Fruit fly (Drosophila melanogaster) whole organism, embryonic: Measurements from ENCODE around the gene mRpL39.

ENCODE experiments used
- Adf1 ChIP-seq: fragments of 200-800 bp; sonication (Bioruptor generic); IDR thresholded peaks from 2 replicates; pipeline ENCODE4 v1.3.6; 2022; ENCODE audit warnings: missing biosample characterization, missing genetic modification characterization
- BEAF-32 ChIP-seq: fragments of 200-800 bp; sonication (Bioruptor generic); optimal IDR thresholded peaks from 3 replicates; lab custom pipeline; 2017; ENCODE audit warnings: missing biosample characterization, missing genetic modification characterization, mild to moderate bottlenecking, moderate library complexity, missing genetic modification reagents
- C15 ChIP-seq: fragments of 200-800 bp; sonication (Bioruptor generic); IDR thresholded peaks from 3 replicates; pipeline ENCODE4 v1.3.6; 2022; ENCODE audit warnings: missing biosample characterization, missing genetic modification characterization
- CG12391 ChIP-seq: fragments of 200-800 bp; sonication (Bioruptor generic); optimal IDR thresholded peaks from 3 replicates; lab custom pipeline; 2018; ENCODE audit warnings: missing biosample characterization, mild to moderate bottlenecking, missing genetic modification characterization, moderate library complexity
- CG12769 ChIP-seq: fragments of 200-800 bp; sonication (Bioruptor generic); optimal IDR thresholded peaks from 2 replicates; lab custom pipeline; 2019; ENCODE audit warnings: missing biosample characterization, mild to moderate bottlenecking, missing genetic modification characterization, moderate library complexity
- CG13624 ChIP-seq: fragments of 200-800 bp; sonication (Bioruptor generic); optimal IDR thresholded peaks from 2 replicates; lab custom pipeline; 2016; ENCODE audit warnings: missing biosample characterization, missing genetic modification characterization
- CG14014 ChIP-seq: fragments of 200-800 bp; sonication (Bioruptor generic); IDR thresholded peaks from 2 replicates; pipeline ENCODE4 v1.3.6; 2022; ENCODE audit warnings: missing biosample characterization, missing genetic modification characterization
- CG14441 ChIP-seq: fragments of 200-800 bp; sonication (Bioruptor generic); IDR thresholded peaks from 2 replicates; pipeline ENCODE4 v1.3.6; 2022; ENCODE audit warnings: missing biosample characterization, missing genetic modification characterization
- CG14965 ChIP-seq: fragments of 200-800 bp; sonication (Bioruptor generic); optimal IDR thresholded peaks from 2 replicates; lab custom pipeline; 2016; ENCODE audit warnings: missing biosample characterization, missing genetic modification characterization, borderline replicate concordance
- CG15479 ChIP-seq: fragments of 200-800 bp; sonication (Bioruptor generic); optimal IDR thresholded peaks from 3 replicates; lab custom pipeline; 2019; ENCODE audit warnings: missing biosample characterization, mild to moderate bottlenecking, missing genetic modification characterization, moderate library complexity
- CG15601 ChIP-seq: fragments of 200-800 bp; sonication (Bioruptor generic); optimal IDR thresholded peaks from 3 replicates; lab custom pipeline; 2019; ENCODE audit warnings: missing biosample characterization, mild to moderate bottlenecking, missing genetic modification characterization, moderate library complexity
- CG2889 ChIP-seq: fragments of 200-800 bp; sonication (Bioruptor generic); IDR thresholded peaks from 3 replicates; pipeline ENCODE4 v1.3.6; 2022; ENCODE audit warnings: missing biosample characterization, missing genetic modification characterization
- CG30020 ChIP-seq: fragments of 200-800 bp; optimal IDR thresholded peaks from 2 replicates; lab custom pipeline; 2019; ENCODE audit warnings: missing biosample characterization, mild to moderate bottlenecking, missing genetic modification characterization, moderate library complexity
- CG31388 ChIP-seq: fragments of 200-800 bp; sonication (Bioruptor generic); optimal IDR thresholded peaks from 2 replicates; lab custom pipeline; 2016; ENCODE audit warnings: missing biosample characterization, missing genetic modification characterization
- CG3838 ChIP-seq: fragments of 200-800 bp; sonication (Bioruptor generic); optimal IDR thresholded peaks from 3 replicates; lab custom pipeline; 2016; ENCODE audit warnings: missing biosample characterization, missing genetic modification characterization
- CG3847 ChIP-seq: fragments of 200-800 bp; sonication (Bioruptor generic); IDR thresholded peaks from 2 replicates; pipeline ENCODE4 v1.3.6; 2022; ENCODE audit warnings: missing biosample characterization, missing genetic modification characterization
- CG3995 ChIP-seq: fragments of 200-800 bp; sonication (Bioruptor generic); optimal IDR thresholded peaks from 3 replicates; lab custom pipeline; 2016; ENCODE audit warnings: missing biosample characterization, missing genetic modification characterization
- CG4328 ChIP-seq: fragments of 200-800 bp; sonication (Bioruptor generic); optimal IDR thresholded peaks from 3 replicates; lab custom pipeline; 2017; ENCODE audit warnings: missing biosample characterization, missing genetic modification reagents, missing genetic modification characterization
- CG5953 ChIP-seq: fragments of 200-800 bp; sonication (Bioruptor generic); IDR thresholded peaks from 2 replicates; pipeline ENCODE4 v1.3.6; 2022; ENCODE audit warnings: missing biosample characterization, missing genetic modification characterization
- CG6175 ChIP-seq: fragments of 200-800 bp; sonication (Bioruptor generic); IDR thresholded peaks from 3 replicates; pipeline ENCODE4 v1.3.6; 2022; ENCODE audit warnings: missing biosample characterization, missing genetic modification characterization
- CG9215 ChIP-seq: fragments of 200-800 bp; sonication (Bioruptor generic); IDR thresholded peaks from 2 replicates; pipeline ENCODE4 v1.3.6; 2022; ENCODE audit warnings: missing biosample characterization, missing genetic modification characterization
- CG9609 ChIP-seq: fragments of 200-800 bp; sonication (Bioruptor generic); optimal IDR thresholded peaks from 3 replicates; lab custom pipeline; 2016; ENCODE audit warnings: missing biosample characterization, missing genetic modification characterization
- HHEX ChIP-seq: fragments of 200-800 bp; sonication (Bioruptor generic); optimal IDR thresholded peaks from 3 replicates; lab custom pipeline; 2017; ENCODE audit warnings: missing biosample characterization, mild to moderate bottlenecking, missing genetic modification characterization, missing genetic modification reagents
- Hr51 ChIP-seq, 2 experiments: fragments of 200-800 bp; sonication (Bioruptor generic); optimal IDR thresholded peaks; 2 replicates in 1 of 2; 3 replicates in 1 of 2; lab custom pipeline; 2016 to 2018; ENCODE audit warnings: missing biosample characterization in 2 of 2, missing genetic modification characterization in 2 of 2, mild to moderate bottlenecking in 1 of 2, moderate library complexity in 1 of 2
- Oli ChIP-seq: fragments of 200-800 bp; sonication (Bioruptor generic); optimal IDR thresholded peaks from 2 replicates; lab custom pipeline; 2018; ENCODE audit warnings: missing biosample characterization, mild to moderate bottlenecking, missing genetic modification characterization, moderate library complexity
- Ptx1 ChIP-seq: fragments of 200-800 bp; sonication (Bioruptor generic); IDR thresholded peaks from 2 replicates; pipeline ENCODE4 v1.3.6; 2022; ENCODE audit warnings: missing biosample characterization, missing genetic modification characterization
- Rx ChIP-seq: fragments of 200-800 bp; sonication (Bioruptor generic); IDR thresholded peaks from 2 replicates; pipeline ENCODE4 v1.3.6; 2022; ENCODE audit warnings: missing biosample characterization, missing genetic modification characterization
- Sin3A ChIP-seq: fragments of >200 bp; optimal IDR thresholded peaks from 2 replicates; lab custom pipeline; 2018
- Xbp1 ChIP-seq: fragments of 200-800 bp; sonication (Bioruptor generic); optimal IDR thresholded peaks from 3 replicates; lab custom pipeline; 2016; ENCODE audit warnings: missing biosample characterization, mild to moderate bottlenecking, missing genetic modification characterization
- ap ChIP-seq: fragments of 200-800 bp; sonication (Bioruptor generic); IDR thresholded peaks from 2 replicates; pipeline ENCODE4 v1.3.6; 2022; ENCODE audit warnings: missing biosample characterization, missing genetic modification characterization
- cwo ChIP-seq: fragments of 200-800 bp; sonication (Bioruptor generic); optimal IDR thresholded peaks from 3 replicates; lab custom pipeline; 2017; ENCODE audit warnings: missing biosample characterization, missing genetic modification characterization, mild to moderate bottlenecking, moderate library complexity, missing genetic modification reagents
- da ChIP-seq: fragments of 200-800 bp; sonication (Bioruptor generic); optimal IDR thresholded peaks from 2 replicates; lab custom pipeline; 2016; ENCODE audit warnings: missing biosample characterization, missing genetic modification characterization
- eyg ChIP-seq: fragments of 200-800 bp; sonication (Bioruptor generic); optimal IDR thresholded peaks from 3 replicates; lab custom pipeline; 2016; ENCODE audit warnings: missing biosample characterization, missing genetic modification characterization
- fd96Cb ChIP-seq: fragments of 200-800 bp; sonication (Bioruptor generic); optimal IDR thresholded peaks from 2 replicates; lab custom pipeline; 2018; ENCODE audit warnings: missing biosample characterization, mild to moderate bottlenecking, missing genetic modification characterization, moderate library complexity
- gem ChIP-seq: fragments of 200-800 bp; sonication (Bioruptor generic); optimal IDR thresholded peaks from 2 replicates; lab custom pipeline; 2019; ENCODE audit warnings: missing biosample characterization, mild to moderate bottlenecking, missing genetic modification characterization, moderate library complexity
- gsb ChIP-seq: fragments of 200-800 bp; sonication (Bioruptor generic); IDR thresholded peaks from 2 replicates; pipeline ENCODE4 v1.3.6; 2022; ENCODE audit warnings: missing biosample characterization, missing genetic modification characterization
- gsb-n ChIP-seq: fragments of 200-800 bp; sonication (Bioruptor generic); optimal IDR thresholded peaks from 3 replicates; lab custom pipeline; 2018; ENCODE audit warnings: missing biosample characterization, mild to moderate bottlenecking, missing genetic modification characterization
- knrl ChIP-seq: fragments of 200-800 bp; sonication (Bioruptor generic); IDR thresholded peaks from 3 replicates; pipeline ENCODE4 v1.3.6; 2022; ENCODE audit warnings: missing biosample characterization, missing genetic modification characterization; ENCODE audit not compliant: partially characterized antibody
- nmo ChIP-seq: fragments of 200-800 bp; sonication (Bioruptor generic); optimal IDR thresholded peaks from 2 replicates; lab custom pipeline; 2018; ENCODE audit warnings: missing biosample characterization, mild to moderate bottlenecking, missing genetic modification characterization, moderate library complexity
- oc ChIP-seq: fragments of 200-800 bp; sonication (Bioruptor generic); optimal IDR thresholded peaks from 2 replicates; lab custom pipeline; 2018; ENCODE audit warnings: missing biosample characterization, mild to moderate bottlenecking, missing genetic modification characterization, moderate library complexity
- org-1 ChIP-seq: fragments of 200-800 bp; sonication (Bioruptor generic); optimal IDR thresholded peaks from 2 replicates; lab custom pipeline; 2017; ENCODE audit warnings: missing biosample characterization, missing genetic modification characterization
- pzg ChIP-seq: fragments of 200-800 bp; sonication (Bioruptor generic); optimal IDR thresholded peaks from 3 replicates; lab custom pipeline; 2018; ENCODE audit warnings: missing biosample characterization, mild to moderate bottlenecking, missing genetic modification characterization, moderate library complexity
- schlank ChIP-seq: fragments of 200-800 bp; sonication (Bioruptor generic); optimal IDR thresholded peaks from 2 replicates; lab custom pipeline; 2018; ENCODE audit warnings: missing biosample characterization, mild to moderate bottlenecking, missing genetic modification characterization
- sna ChIP-seq: fragments of 200-800 bp; sonication (Bioruptor generic); IDR thresholded peaks from 2 replicates; pipeline ENCODE4 v1.3.6; 2022; ENCODE audit warnings: missing biosample characterization, missing genetic modification characterization; ENCODE audit not compliant: partially characterized antibody
- sob ChIP-seq: fragments of 200-800 bp; sonication (Bioruptor generic); IDR thresholded peaks from 2 replicates; pipeline ENCODE4 v1.3.6; 2022; ENCODE audit warnings: missing biosample characterization, missing genetic modification characterization
- stwl ChIP-seq: fragments of 200-800 bp; sonication (Bioruptor generic); optimal IDR thresholded peaks from 3 replicates; lab custom pipeline; 2018; ENCODE audit warnings: missing biosample characterization, mild to moderate bottlenecking, missing genetic modification characterization, moderate library complexity
- trh ChIP-seq: fragments of 200-800 bp; sonication (Bioruptor generic); optimal IDR thresholded peaks from 2 replicates; lab custom pipeline; 2016; ENCODE audit warnings: missing biosample characterization, missing genetic modification characterization
- tup ChIP-seq: fragments of 200-800 bp; sonication (Bioruptor generic); optimal IDR thresholded peaks from 2 replicates; lab custom pipeline; 2016; ENCODE audit warnings: missing biosample characterization, mild to moderate bottlenecking, missing genetic modification characterization, moderate library complexity
- zen2 ChIP-seq: fragments of 200-800 bp; sonication (Bioruptor generic); IDR thresholded peaks from 3 replicates; pipeline ENCODE4 v1.3.6; 2022; ENCODE audit warnings: missing biosample characterization, missing genetic modification characterization; ENCODE audit not compliant: partially characterized antibody

The mRpL39 gene

dm6 chr3L:15013957-15014692 lies 14.7 kb upstream of the mRpL39 start, which contains the start of gene Reck (continued):
- TF ChIP-seq Xbp1 (GFP tag; lab: Kevin White, UChicago): peak; percentile 87
- TF ChIP-seq CG12391: peak; percentile 90
- TF ChIP-seq tup (GFP tag; lab: Kevin White, UChicago): peak; percentile 56
- TF ChIP-seq eyg (GFP tag; lab: Kevin White, UChicago): no peak
- no peak for TF ChIP-seq CG3995 (GFP tag; lab: Kevin White, UChicago)
- TF ChIP-seq CG9609 (GFP tag; lab: Kevin White, UChicago): peak; percentile 46
- peak; percentile 73; the same call in 2 of the 3 replicates for TF ChIP-seq C15 (GFP tag; lab: Robert Waterston, UW)
- peak; percentile 81 for TF ChIP-seq CG14441 (GFP tag; lab: Robert Waterston, UW)
- TF ChIP-seq zen2 (GFP tag; lab: Robert Waterston, UW): no peak
- no peak for TF ChIP-seq CG9215 (GFP tag; lab: Robert Waterston, UW)
- peak; percentile 37; the same call in 1 of the 2 replicates for TF ChIP-seq Adf1 (GFP tag; lab: Robert Waterston, UW)
- peak; percentile 68 for TF ChIP-seq Ptx1 (GFP tag; lab: Robert Waterston, UW)
- TF ChIP-seq stwl (tag; lab: Kevin White, UChicago): peak; percentile 43
- peak; percentile 64 for TF ChIP-seq ap (GFP tag; lab: Robert Waterston, UW)
- peak; percentile 88 for TF ChIP-seq fd96Cb (tag; lab: Kevin White, UChicago)
- TF ChIP-seq CG14965 (GFP tag; lab: Kevin White, UChicago): no peak
- peak; percentile 54; the same call in 2 of the 3 replicates for TF ChIP-seq CG2889 (GFP tag; lab: Robert Waterston, UW)
- TF ChIP-seq sob (GFP tag; lab: Robert Waterston, UW): peak; percentile 64
- peak; percentile 52; the same call in 1 of the 3 replicates for TF ChIP-seq knrl (GFP tag; lab: Robert Waterston, UW)
- peak; percentile 76 for TF ChIP-seq cwo (GFP tag; lab: Kevin White, UChicago)
- TF ChIP-seq Sin3A (lab: Kevin White, UChicago): no peak
- peak; percentile 51 for TF ChIP-seq CG13624
- peak; percentile 50; the same call in 1 of the 2 replicates for TF ChIP-seq Rx
- TF ChIP-seq nmo (GFP tag; lab: Kevin White, UChicago): peak; percentile 82
- peak; percentile 33; the same call in 1 of the 3 replicates for TF ChIP-seq CG6175 (GFP tag; lab: Robert Waterston, UW)
- TF ChIP-seq pzg: peak; percentile 31
- TF ChIP-seq gem: peak; percentile 90
- peak; percentile 39 for TF ChIP-seq CG3838 (GFP tag; lab: Kevin White, UChicago)
- TF ChIP-seq CG5953: peak; percentile 89
- TF ChIP-seq oc (tag; lab: Kevin White, UChicago): peak; percentile 80
- TF ChIP-seq org-1 (GFP tag; lab: Kevin White, UChicago): peak; percentile 22
- peak; percentile 47; the same call in 1 of the 2 replicates for TF ChIP-seq gsb (GFP tag; lab: Robert Waterston, UW)
- TF ChIP-seq Oli (tag; lab: Kevin White, UChicago): peak; percentile 71
- no peak for TF ChIP-seq CG30020 (tag; lab: Kevin White, UChicago)
- peak; percentile 72 for TF ChIP-seq CG4328
- TF ChIP-seq sna (GFP tag; lab: Robert Waterston, UW): no peak
- peak; percentile 68 for TF ChIP-seq trh (GFP tag; lab: Kevin White, UChicago)
- TF ChIP-seq gsb-n (tag; lab: Kevin White, UChicago): peak; percentile 88
- peak; percentile 16 for TF ChIP-seq CG12769
- peak; percentile 48 to 90 for TF ChIP-seq Hr51 (GFP tag; optimal IDR thresholded peaks at IDR 0.05; lab: Kevin White, UChicago)
- peak; percentile 18 for TF ChIP-seq schlank (tag; lab: Kevin White, UChicago)
- no peak for TF ChIP-seq da (GFP tag; lab: Kevin White, UChicago)
- TF ChIP-seq CG31388 (GFP tag; lab: Kevin White, UChicago): peak; percentile 12
- TF ChIP-seq CG14014 (GFP tag; lab: Robert Waterston, UW): peak; percentile 86
- TF ChIP-seq CG15479 (GFP tag; lab: Kevin White, UChicago): no peak
- peak; percentile 69 for TF ChIP-seq CG15601 (tag; lab: Kevin White, UChicago)
- TF ChIP-seq BEAF-32: no peak
- TF ChIP-seq HHEX: peak; percentile 84
- peak; percentile 34; the same call in 1 of the 2 replicates for TF ChIP-seq CG3847 (GFP tag; lab: Robert Waterston, UW)
